Fruit fly (Drosophila melanogaster) whole organism, prepupa: Measurements from ENCODE around the gene Ir68a.

Experiments
- CG6276 ChIP-seq: fragments of 200-800 bp; sonication (Bioruptor generic); optimal IDR thresholded peaks from 2 replicates; lab custom pipeline; 2017; ENCODE audit warnings: missing biosample characterization, mild to moderate bottlenecking, missing genetic modification characterization
- OdsH ChIP-seq: fragments of 200-800 bp; sonication (Bioruptor generic); optimal IDR thresholded peaks from 3 replicates; lab custom pipeline; 2016; ENCODE audit warnings: missing biosample characterization, missing genetic modification characterization
- esn ChIP-seq: fragments of 200-800 bp; sonication (Bioruptor generic); optimal IDR thresholded peaks from 2 replicates; lab custom pipeline; 2016; ENCODE audit warnings: missing biosample characterization, mild to moderate bottlenecking, missing genetic modification characterization, moderate library complexity
- vri ChIP-seq: fragments of 200-800 bp; sonication (Bioruptor generic); optimal IDR thresholded peaks from 3 replicates; lab custom pipeline; 2016; ENCODE audit warnings: missing biosample characterization, mild to moderate bottlenecking, missing genetic modification characterization

DNA sequence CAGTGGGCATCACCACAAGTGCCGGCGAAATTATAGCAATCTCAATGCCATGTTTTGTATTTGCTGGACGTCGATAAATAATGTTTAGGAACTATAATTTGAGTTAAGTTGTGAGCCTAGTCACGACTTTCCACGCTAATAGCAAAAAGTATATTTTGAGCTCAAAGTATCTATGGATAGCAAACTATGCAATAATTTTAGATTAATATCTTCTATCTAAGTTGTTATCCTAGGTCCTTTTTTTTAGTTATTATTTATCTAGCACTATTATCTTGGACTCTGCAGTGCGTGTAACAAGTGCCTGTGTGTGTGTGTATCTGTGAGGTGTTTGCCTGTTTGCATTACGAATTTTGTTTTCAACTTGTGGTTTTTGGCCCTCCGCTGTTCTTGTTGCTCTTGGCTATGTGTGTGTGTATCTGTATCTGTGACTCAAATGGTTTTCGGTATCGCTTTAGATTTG is 24.3 kb upstream of the Ir68a start:
- TF ChIP-seq OdsH (GFP tag; lab: Kevin White, UChicago) (peak; percentile 44), CG6276 (GFP tag; lab: Kevin White, UChicago) (no peak), vri (GFP tag; lab: Kevin White, UChicago) (no peak), esn (GFP tag; lab: Kevin White, UChicago) (no peak)
